Worm (Caenorhabditis elegans) whole organism, L2 larva: ENCODE results near the gene ech-4.

Experiments used
- R02D3.7 ChIP-seq: fragments of 150-350 bp; optimal IDR thresholded peaks from 2 replicates; lab custom pipeline; 2014; ENCODE audit warnings: missing biosample characterization, missing genetic modification characterization
- Y55F3AM.14 ChIP-seq: fragments of 200-800 bp; sonication (Bioruptor generic); optimal IDR thresholded peaks from 2 replicates; lab custom pipeline; 2018; ENCODE audit warnings: mild to moderate bottlenecking, missing genetic modification characterization, missing compliant biosample characterization
- blmp-1 ChIP-seq: sonication (generic microtip); optimal IDR thresholded peaks from 2 replicates; lab custom pipeline; 2017; ENCODE audit warnings: missing genetic modification characterization, mild to moderate bottlenecking, missing compliant biosample characterization, antibody characterized with exemption, moderate library complexity; ENCODE audit not compliant: insufficient read depth
- nhr-21 ChIP-seq: fragments of 150-350 bp; optimal IDR thresholded peaks from 2 replicates; lab custom pipeline; 2014; ENCODE audit warnings: missing biosample characterization, missing genetic modification characterization
- nhr-23 ChIP-seq: fragments of 150-350 bp; optimal IDR thresholded peaks from 2 replicates; lab custom pipeline; 2014; ENCODE audit warnings: missing biosample characterization, missing genetic modification reagents, missing genetic modification characterization
- nhr-6 ChIP-seq: fragments of 150-350 bp; optimal IDR thresholded peaks from 2 replicates; lab custom pipeline; 2014; ENCODE audit warnings: missing biosample characterization, missing genetic modification characterization
- sma-3 ChIP-seq: sonication (generic microtip); optimal IDR thresholded peaks from 2 replicates; lab custom pipeline; 2016; ENCODE audit warnings: missing genetic modification reagents, missing genetic modification characterization, missing compliant biosample characterization
- unc-39 ChIP-seq: fragments of 150-350 bp; optimal IDR thresholded peaks from 2 replicates; lab custom pipeline; 2014; ENCODE audit warnings: missing biosample characterization, missing genetic modification characterization
- ztf-4 ChIP-seq: fragments of 150-350 bp; optimal IDR thresholded peaks from 2 replicates; lab custom pipeline; 2014; ENCODE audit warnings: missing biosample characterization, missing genetic modification characterization

The ech-4 gene

ce11 chrII:10870698-10871097 is 49.9 kb downstream of the ech-4 start:
- TF ChIP-seq Y55F3AM.14 (GFP tag; lab: Kevin White, UChicago) (no peak), unc-39 (tag; lab: Kevin White, UChicago) (no peak), R02D3.7 (tag; lab: Kevin White, UChicago) (no peak), sma-3 (GFP tag; lab: Kevin White, UChicago) (no peak), ztf-4 (tag; lab: Kevin White, UChicago) (no peak), nhr-6 (tag; lab: Kevin White, UChicago) (no peak), nhr-21 (tag; lab: Kevin White, UChicago) (no peak), blmp-1 (no peak), nhr-23 (tag; lab: Kevin White, UChicago) (no peak)
